Worm (Caenorhabditis elegans) whole organism, young adult: ENCODE data around the gene clec-45.

ENCODE experiments used
- C06A6.2 ChIP-seq: fragments of 200-800 bp; sonication (Bioruptor generic); conservative IDR thresholded peaks from 2 replicates; pipeline ENCODE4 v1.3.6; 2022; ENCODE audit warnings: missing genetic modification characterization, missing compliant biosample characterization
- F49E8.2 ChIP-seq: sonication (generic microtip); optimal IDR thresholded peaks from 3 replicates; lab custom pipeline; 2017; ENCODE audit warnings: missing genetic modification characterization, mild to moderate bottlenecking, missing compliant biosample characterization, antibody characterized with exemption, moderate library complexity; ENCODE audit not compliant: insufficient read depth
- him-1 ChIP-seq: sonication (generic microtip); optimal IDR thresholded peaks from 2 replicates; lab custom pipeline; 2016; ENCODE audit warnings: missing genotype, missing genetic modification reagents, missing genetic modification characterization, missing compliant biosample characterization
- hmg-20 ChIP-seq: fragments of 200-800 bp; sonication (Bioruptor generic); IDR thresholded peaks from 2 replicates; pipeline ENCODE4 v1.3.6; 2022; ENCODE audit warnings: missing genetic modification reagents, missing genetic modification characterization, missing compliant biosample characterization
- hsf-1 ChIP-seq: fragments of 200-800 bp; sonication (Bioruptor generic); IDR thresholded peaks from 2 replicates; pipeline ENCODE4 v1.3.6; 2022; ENCODE audit warnings: missing genetic modification reagents, missing genetic modification characterization, missing compliant biosample characterization
- pha-4 ChIP-seq: fragments of 150-350 bp; sonication (generic microtip); optimal IDR thresholded peaks from 2 replicates; lab custom pipeline; 2014; ENCODE audit warnings: missing biosample characterization, missing genetic modification reagents, missing genetic modification characterization
- snpc-4 ChIP-seq, 5 experiments: fragments of 150-350 bp in 1 of 5; sonication (generic microtip) in 4 of 5; optimal IDR thresholded peaks; 2 replicates each; lab custom pipeline; 2014 to 2018; ENCODE audit warnings: missing genetic modification characterization in 5 of 5, missing biosample characterization in 3 of 5, antibody characterized with exemption in 2 of 5, mild to moderate bottlenecking in 2 of 5, missing compliant biosample characterization in 2 of 5, missing genotype in 2 of 5, moderate library complexity in 2 of 5, missing genetic modification reagents in 1 of 5
- unc-62 ChIP-seq: fragments of 150-350 bp; optimal IDR thresholded peaks from 2 replicates; lab custom pipeline; 2014; ENCODE audit warnings: missing biosample characterization, missing genetic modification reagents, missing genetic modification characterization

DNA sequence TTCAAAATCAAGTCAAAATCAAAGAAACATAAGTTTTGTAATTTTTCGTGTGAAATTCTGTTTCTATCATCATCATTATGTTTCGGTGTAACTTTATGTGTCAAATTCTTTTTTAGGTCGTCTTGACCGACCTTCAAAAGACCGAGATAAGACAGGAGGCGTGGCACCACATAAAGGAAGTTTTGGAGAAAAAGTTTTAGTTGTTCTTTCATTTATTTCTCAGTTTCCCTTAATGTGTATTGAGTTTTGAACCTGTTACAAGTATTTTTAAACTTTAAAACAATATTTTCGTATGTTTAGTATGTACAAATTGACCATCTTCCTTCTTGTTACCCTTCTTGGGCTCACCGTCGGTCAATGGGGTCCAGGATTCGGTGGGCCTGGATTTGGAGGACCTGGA is 13.2 kb upstream of the clec-45 start, which contains the start of gene grsp-4:
- no peak for TF ChIP-seq F49E8.2
- TF ChIP-seq hmg-20 (GFP tag; lab: Robert Waterston, UW) = no peak
- TF ChIP-seq C06A6.2 (GFP tag; lab: Robert Waterston, UW) = no peak
- TF ChIP-seq snpc-4 (GFP tag; optimal IDR thresholded peaks at IDR 0.05; lab: Kevin White, UChicago) = no peak
- TF ChIP-seq snpc-4 (tag; optimal IDR thresholded peaks at IDR 0.05; lab: Kevin White, UChicago) = no peak
- TF ChIP-seq unc-62 (GFP tag; lab: Kevin White, UChicago) = no peak
- no peak for TF ChIP-seq him-1 (tag; lab: Kevin White, UChicago)
- no peak for TF ChIP-seq hsf-1
- no peak for TF ChIP-seq pha-4 (tag; lab: Kevin White, UChicago)
